Fruit fly (Drosophila melanogaster) whole organism, pupa: ENCODE results near the gene CG5849.

ENCODE experiments used
- CG12605 ChIP-seq: fragments of 200-800 bp; sonication (Bioruptor generic); IDR thresholded peaks from 2 replicates; pipeline ENCODE4 v1.3.6; 2022; ENCODE audit warnings: missing biosample characterization, missing genetic modification characterization
- CG14655 ChIP-seq: fragments of 200-800 bp; sonication (Bioruptor generic); optimal IDR thresholded peaks from 3 replicates; lab custom pipeline; 2017; ENCODE audit warnings: mild to moderate bottlenecking, missing biosample characterization, missing genetic modification reagents, missing genetic modification characterization
- CG32121 ChIP-seq: fragments of 200-800 bp; sonication (Bioruptor generic); IDR thresholded peaks from 2 replicates; pipeline ENCODE4 v1.3.6; 2022; ENCODE audit warnings: missing biosample characterization, missing genetic modification characterization
- CG4496 ChIP-seq: fragments of 200-800 bp; sonication (Bioruptor generic); IDR thresholded peaks from 3 replicates; pipeline ENCODE4 v1.3.6; 2022; ENCODE audit warnings: missing biosample characterization, missing genetic modification characterization
- CG8301 ChIP-seq: fragments of 200-800 bp; sonication (Bioruptor generic); optimal IDR thresholded peaks from 2 replicates; lab custom pipeline; 2018; ENCODE audit warnings: missing biosample characterization, mild to moderate bottlenecking, missing genetic modification characterization
- CG9948 ChIP-seq: fragments of 200-800 bp; sonication (Bioruptor generic); optimal IDR thresholded peaks from 2 replicates; lab custom pipeline; 2018; ENCODE audit warnings: missing biosample characterization, mild to moderate bottlenecking, missing genetic modification characterization, moderate library complexity
- D1 ChIP-seq: fragments of 200-800 bp; sonication (Bioruptor generic); optimal IDR thresholded peaks from 2 replicates; lab custom pipeline; 2018; ENCODE audit warnings: missing biosample characterization, mild to moderate bottlenecking, missing genetic modification characterization, moderate library complexity
- EcR ChIP-seq: fragments of 200-800 bp; sonication (Bioruptor generic); optimal IDR thresholded peaks from 3 replicates; lab custom pipeline; 2019; ENCODE audit warnings: missing biosample characterization, missing genetic modification characterization, mild to moderate bottlenecking, moderate library complexity, missing genetic modification reagents
- Pif1A ChIP-seq: fragments of 200-800 bp; sonication (Bioruptor generic); optimal IDR thresholded peaks from 3 replicates; lab custom pipeline; 2016; ENCODE audit warnings: missing biosample characterization, missing genetic modification characterization
- Pif1B ChIP-seq: fragments of 200-800 bp; sonication (Bioruptor generic); optimal IDR thresholded peaks from 3 replicates; lab custom pipeline; 2016; ENCODE audit warnings: missing biosample characterization, missing genetic modification characterization
- gl ChIP-seq: fragments of 200-800 bp; sonication (Bioruptor generic); optimal IDR thresholded peaks from 2 replicates; lab custom pipeline; 2018; ENCODE audit warnings: missing biosample characterization, mild to moderate bottlenecking, missing genetic modification characterization

DNA sequence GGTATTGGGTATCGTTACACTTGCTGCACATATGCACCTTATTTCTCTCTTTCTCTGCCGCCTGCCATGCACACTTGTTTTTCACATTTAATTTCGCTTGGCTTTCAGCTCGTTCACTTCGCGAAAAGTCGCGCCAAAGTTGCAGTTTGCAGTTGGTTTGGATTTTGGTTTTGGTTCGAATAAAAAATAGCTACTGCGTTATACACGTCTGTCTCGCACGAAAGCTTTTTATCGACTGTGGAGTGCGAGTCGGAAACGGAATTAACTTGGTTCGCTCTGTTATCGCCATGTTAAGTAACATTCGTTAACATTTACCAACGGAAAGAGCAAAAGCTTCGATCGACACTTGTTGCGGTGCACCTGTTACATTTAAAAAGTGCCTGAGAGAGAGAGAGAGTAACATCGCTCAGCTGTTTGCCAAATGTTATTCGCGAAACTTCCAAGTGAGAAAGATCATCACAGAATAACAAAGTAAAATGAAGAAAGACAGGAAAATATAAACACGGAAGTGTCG lies 20.4 kb upstream of the CG5849 start, which contains the start of gene CG31176:
- TF ChIP-seq gl (tag; lab: Kevin White, UChicago), result no peak
- TF ChIP-seq CG14655 (GFP tag; lab: Kevin White, UChicago), result no peak
- no peak for TF ChIP-seq CG8301 (tag; lab: Kevin White, UChicago)
- no peak for TF ChIP-seq EcR (GFP tag; lab: Kevin White, UChicago)
- no peak for TF ChIP-seq CG4496 (GFP tag; lab: Robert Waterston, UW)
- no peak for TF ChIP-seq CG9948 (tag; lab: Kevin White, UChicago)
- no peak for TF ChIP-seq Pif1B (GFP tag; lab: Kevin White, UChicago)
- TF ChIP-seq CG12605 (GFP tag; lab: Robert Waterston, UW), result peak; percentile 11; the same call in 1 of the 2 replicates
- no peak for TF ChIP-seq CG32121 (GFP tag; lab: Robert Waterston, UW)
- TF ChIP-seq D1, result no peak
- no peak for TF ChIP-seq Pif1A (GFP tag; lab: Kevin White, UChicago)
